Fruit fly (Drosophila melanogaster) whole organism, embryonic: ENCODE results near the gene Dpy-30L1.

ENCODE experiments used
- ATbp ChIP-seq: fragments of 200-800 bp; sonication (Bioruptor generic); optimal IDR thresholded peaks from 2 replicates; lab custom pipeline; 2017; ENCODE audit warnings: missing biosample characterization, mild to moderate bottlenecking, missing genetic modification characterization, missing genetic modification reagents
- Atf-2 ChIP-seq: fragments of 200-800 bp; sonication (Bioruptor generic); optimal IDR thresholded peaks from 2 replicates; lab custom pipeline; 2016; ENCODE audit warnings: missing biosample characterization, missing genetic modification characterization
- B-H1 ChIP-seq: fragments of 200-800 bp; sonication (Bioruptor generic); IDR thresholded peaks from 3 replicates; pipeline ENCODE4 v1.3.6; 2022; ENCODE audit warnings: missing biosample characterization, missing genetic modification characterization
- B-H2 ChIP-seq: fragments of 200-800 bp; sonication (Bioruptor generic); optimal IDR thresholded peaks from 2 replicates; lab custom pipeline; 2018; ENCODE audit warnings: missing biosample characterization, mild to moderate bottlenecking, missing genetic modification characterization
- CG10274 ChIP-seq: fragments of 200-800 bp; sonication (Bioruptor generic); optimal IDR thresholded peaks from 3 replicates; lab custom pipeline; 2017; ENCODE audit warnings: missing biosample characterization, mild to moderate bottlenecking, missing genetic modification characterization
- CG11398 ChIP-seq: fragments of 200-800 bp; sonication (Bioruptor generic); optimal IDR thresholded peaks from 2 replicates; lab custom pipeline; 2016; ENCODE audit warnings: missing biosample characterization, missing genetic modification characterization
- CG14050 ChIP-seq: fragments of 200-800 bp; sonication (Bioruptor generic); IDR thresholded peaks from 3 replicates; pipeline ENCODE4 v1.3.6; 2022; ENCODE audit warnings: missing biosample characterization, missing genetic modification characterization
- CG2120 ChIP-seq: fragments of 200-800 bp; sonication (Bioruptor generic); optimal IDR thresholded peaks from 3 replicates; lab custom pipeline; 2016; ENCODE audit warnings: missing biosample characterization, missing genetic modification characterization
- CG2202 ChIP-seq: fragments of 200-800 bp; sonication (Bioruptor generic); optimal IDR thresholded peaks from 2 replicates; lab custom pipeline; 2018; ENCODE audit warnings: missing biosample characterization, mild to moderate bottlenecking, missing genetic modification characterization
- CG31224 ChIP-seq: fragments of 200-800 bp; sonication (Bioruptor generic); IDR thresholded peaks from 2 replicates; pipeline ENCODE4 v1.3.6; 2022; ENCODE audit warnings: missing biosample characterization, missing genetic modification characterization
- CG6683 ChIP-seq: fragments of 200-800 bp; sonication (Bioruptor generic); optimal IDR thresholded peaks from 2 replicates; lab custom pipeline; 2017; ENCODE audit warnings: missing biosample characterization, mild to moderate bottlenecking, missing genetic modification characterization, missing genetic modification reagents
- CG6791 ChIP-seq: fragments of 200-800 bp; sonication (Bioruptor generic); IDR thresholded peaks from 3 replicates; pipeline ENCODE4 v1.3.6; 2022; ENCODE audit warnings: missing biosample characterization, missing genetic modification characterization; ENCODE audit not compliant: partially characterized antibody
- CoRest ChIP-seq: fragments of 200-800 bp; sonication (Bioruptor generic); optimal IDR thresholded peaks from 3 replicates; lab custom pipeline; 2018; ENCODE audit warnings: missing biosample characterization, mild to moderate bottlenecking, missing genetic modification characterization, moderate library complexity
- Dip3 ChIP-seq: fragments of 200-800 bp; sonication (Bioruptor generic); optimal IDR thresholded peaks from 3 replicates; lab custom pipeline; 2016; ENCODE audit warnings: missing biosample characterization, missing genetic modification characterization
- Dref ChIP-seq: fragments of 200-800 bp; sonication (Bioruptor generic); IDR thresholded peaks from 2 replicates; pipeline ENCODE4 v1.3.6; 2022; ENCODE audit warnings: missing biosample characterization, missing genetic modification characterization
- HLH54F ChIP-seq: fragments of 200-800 bp; sonication (Bioruptor generic); optimal IDR thresholded peaks from 3 replicates; lab custom pipeline; 2016; ENCODE audit warnings: missing biosample characterization, missing genetic modification characterization
- HLHmδ ChIP-seq: fragments of 200-800 bp; sonication (Bioruptor generic); optimal IDR thresholded peaks from 2 replicates; lab custom pipeline; 2018; ENCODE audit warnings: missing biosample characterization, mild to moderate bottlenecking, missing genetic modification characterization, moderate library complexity
- Hey ChIP-seq: fragments of 200-800 bp; sonication (Bioruptor generic); optimal IDR thresholded peaks from 3 replicates; lab custom pipeline; 2018; ENCODE audit warnings: missing biosample characterization, mild to moderate bottlenecking, missing genetic modification characterization
- HmgZ ChIP-seq: fragments of 200-800 bp; sonication (Bioruptor generic); optimal IDR thresholded peaks from 2 replicates; lab custom pipeline; 2018; ENCODE audit warnings: missing biosample characterization, mild to moderate bottlenecking, missing genetic modification characterization
- Hmx ChIP-seq: fragments of 200-800 bp; sonication (Bioruptor generic); optimal IDR thresholded peaks from 2 replicates; lab custom pipeline; 2016; ENCODE audit warnings: missing biosample characterization, missing genetic modification characterization
- NfI ChIP-seq: fragments of 200-800 bp; sonication (Bioruptor generic); optimal IDR thresholded peaks from 3 replicates; lab custom pipeline; 2018; ENCODE audit warnings: missing biosample characterization, mild to moderate bottlenecking, missing genetic modification characterization, moderate library complexity
- Oaz ChIP-seq: fragments of 200-800 bp; sonication (Bioruptor generic); IDR thresholded peaks from 2 replicates; pipeline ENCODE4 v1.3.6; 2022; ENCODE audit warnings: missing biosample characterization, missing genetic modification characterization
- Sry-β ChIP-seq: fragments of 200-800 bp; sonication (Bioruptor generic); optimal IDR thresholded peaks from 2 replicates; lab custom pipeline; 2018; ENCODE audit warnings: missing biosample characterization, mild to moderate bottlenecking, missing genetic modification characterization, moderate library complexity
- Tbp ChIP-seq: fragments of >200 bp; optimal IDR thresholded peaks from 2 replicates; lab custom pipeline; 2018; ENCODE audit warnings: missing biosample characterization, missing genetic modification characterization
- ase ChIP-seq: fragments of 200-800 bp; sonication (Bioruptor generic); IDR thresholded peaks from 3 replicates; pipeline ENCODE4 v1.3.6; 2022; ENCODE audit warnings: missing biosample characterization, missing genetic modification characterization
- ash1 ChIP-seq: fragments of 200-800 bp; sonication (Bioruptor generic); optimal IDR thresholded peaks from 2 replicates; lab custom pipeline; 2018; ENCODE audit warnings: missing biosample characterization, mild to moderate bottlenecking, missing genetic modification characterization
- cas ChIP-seq: fragments of 200-800 bp; sonication (Bioruptor generic); IDR thresholded peaks from 2 replicates; pipeline ENCODE4 v1.3.6; 2022; ENCODE audit warnings: missing biosample characterization, missing genetic modification characterization
- cg ChIP-seq: fragments of 200-800 bp; sonication (Bioruptor generic); optimal IDR thresholded peaks from 3 replicates; lab custom pipeline; 2019; ENCODE audit warnings: missing biosample characterization, mild to moderate bottlenecking, missing genetic modification characterization, moderate library complexity
- danr ChIP-seq: fragments of 200-800 bp; sonication (Bioruptor generic); IDR thresholded peaks from 2 replicates; pipeline ENCODE4 v1.3.6; 2022; ENCODE audit warnings: missing biosample characterization, missing genetic modification characterization
- dpn ChIP-seq, 2 experiments: fragments of 200-800 bp; sonication (Bioruptor generic); optimal IDR thresholded peaks; 3 replicates each; lab custom pipeline; 2016; ENCODE audit warnings: missing biosample characterization in 2 of 2, missing genetic modification characterization in 2 of 2
- ems ChIP-seq: fragments of 200-800 bp; sonication (Bioruptor generic); optimal IDR thresholded peaks from 3 replicates; lab custom pipeline; 2016; ENCODE audit warnings: missing biosample characterization, missing genetic modification characterization
- fd102C ChIP-seq: fragments of 200-800 bp; sonication (Bioruptor generic); optimal IDR thresholded peaks from 2 replicates; lab custom pipeline; 2018; ENCODE audit warnings: missing biosample characterization, mild to moderate bottlenecking, missing genetic modification characterization, moderate library complexity
- grau ChIP-seq: fragments of 200-800 bp; optimal IDR thresholded peaks from 3 replicates; lab custom pipeline; 2019; ENCODE audit warnings: missing biosample characterization, mild to moderate bottlenecking, missing genetic modification characterization, moderate library complexity
- kah ChIP-seq: fragments of 200-800 bp; sonication (Bioruptor generic); optimal IDR thresholded peaks from 2 replicates; lab custom pipeline; 2018; ENCODE audit warnings: missing biosample characterization, mild to moderate bottlenecking, missing genetic modification characterization
- lov ChIP-seq, 2 experiments: fragments of 200-800 bp in 1 of 2; fragments of >200 bp in 1 of 2; sonication (Bioruptor generic) in 1 of 2; IDR thresholded peaks in 1 of 2; optimal IDR thresholded peaks in 1 of 2; 2 replicates in 1 of 2; 3 replicates in 1 of 2; pipeline versions ENCODE4 v1.3.6 to Lab custom; 2017 to 2022; ENCODE audit warnings: missing biosample characterization in 1 of 2, missing genetic modification characterization in 1 of 2
- phol ChIP-seq: fragments of 200-800 bp; sonication (Bioruptor generic); optimal IDR thresholded peaks from 3 replicates; lab custom pipeline; 2018; ENCODE audit warnings: missing biosample characterization, mild to moderate bottlenecking, missing genetic modification characterization, moderate library complexity
- pum ChIP-seq: fragments of 200-800 bp; sonication (Bioruptor generic); optimal IDR thresholded peaks from 2 replicates; lab custom pipeline; 2016; ENCODE audit warnings: missing biosample characterization, missing genetic modification characterization
- rib ChIP-seq: fragments of 200-800 bp; sonication (Bioruptor generic); IDR thresholded peaks from 2 replicates; pipeline ENCODE4 v1.3.6; 2022; ENCODE audit warnings: missing biosample characterization, missing genetic modification characterization
- scrt ChIP-seq: fragments of 200-800 bp; sonication (Bioruptor generic); optimal IDR thresholded peaks from 2 replicates; lab custom pipeline; 2018; ENCODE audit warnings: missing biosample characterization, mild to moderate bottlenecking, missing genetic modification characterization, moderate library complexity
- sisA ChIP-seq: fragments of 200-800 bp; sonication (Bioruptor generic); IDR thresholded peaks from 2 replicates; pipeline ENCODE4 v1.3.6; 2022; ENCODE audit warnings: missing biosample characterization, missing genetic modification characterization
- ssp ChIP-seq: fragments of 200-800 bp; sonication (Bioruptor generic); IDR thresholded peaks from 2 replicates; pipeline ENCODE4 v1.3.6; 2022; ENCODE audit warnings: missing biosample characterization, missing genetic modification characterization
- tap ChIP-seq: fragments of 200-800 bp; optimal IDR thresholded peaks from 3 replicates; lab custom pipeline; 2019; ENCODE audit warnings: missing biosample characterization, mild to moderate bottlenecking, missing genetic modification characterization, moderate library complexity
- tin ChIP-seq: fragments of 200-800 bp; sonication (Bioruptor generic); optimal IDR thresholded peaks from 3 replicates; lab custom pipeline; 2016; ENCODE audit warnings: missing biosample characterization, missing genetic modification characterization
- unpg ChIP-seq: fragments of 200-800 bp; sonication (Bioruptor generic); optimal IDR thresholded peaks from 3 replicates; lab custom pipeline; 2018; ENCODE audit warnings: missing biosample characterization, mild to moderate bottlenecking, missing genetic modification characterization, moderate library complexity
- zfh1 ChIP-seq: fragments of 200-800 bp; sonication (Bioruptor generic); IDR thresholded peaks from 3 replicates; pipeline ENCODE4 v1.3.6; 2022; ENCODE audit warnings: missing biosample characterization, missing genetic modification characterization

Dpy-30L1 gene

dm6 chr2L:10751879-10752620 is 19.6 kb downstream of the Dpy-30L1 start (continued):
- TF ChIP-seq Tbp (GFP tag; lab: Kevin White, UChicago) = no peak
- TF ChIP-seq Oaz (GFP tag; lab: Robert Waterston, UW) = no peak
- TF ChIP-seq ems = peak; percentile 34
- no peak for TF ChIP-seq CG2120 (GFP tag; lab: Kevin White, UChicago)
- peak; percentile 72 for TF ChIP-seq Sry-β (GFP tag; lab: Kevin White, UChicago)
- peak; percentile 94 for TF ChIP-seq HLHmδ (GFP tag; lab: Kevin White, UChicago)
- TF ChIP-seq CG6791 (GFP tag; lab: Robert Waterston, UW) = no peak
- TF ChIP-seq ATbp (GFP tag; lab: Kevin White, UChicago) = peak; percentile 98
- TF ChIP-seq scrt (GFP tag; lab: Kevin White, UChicago) = peak; percentile 48
- peak; percentile 79 for TF ChIP-seq tin (GFP tag; lab: Kevin White, UChicago)
- TF ChIP-seq ssp (GFP tag; lab: Robert Waterston, UW) = peak; percentile 59; the same call in 1 of the 2 replicates
- TF ChIP-seq kah (GFP tag; lab: Kevin White, UChicago) = peak; percentile 68
- TF ChIP-seq danr (GFP tag; lab: Robert Waterston, UW) = peak; percentile 54
- peak; percentile 75 for TF ChIP-seq phol (tag; lab: Kevin White, UChicago)
- peak; percentile 81 for TF ChIP-seq Hey (tag; lab: Kevin White, UChicago)
- TF ChIP-seq tap = peak; percentile 62
- TF ChIP-seq rib (GFP tag; lab: Robert Waterston, UW) = peak; percentile 37; the same call in 1 of the 2 replicates
- peak; percentile 91 for TF ChIP-seq fd102C (GFP tag; lab: Kevin White, UChicago)
- peak; percentile 77 for TF ChIP-seq CG6683 (GFP tag; lab: Kevin White, UChicago)
- peak; percentile 83 for TF ChIP-seq ase
- TF ChIP-seq HmgZ = peak; percentile 77
- peak; percentile 51 for TF ChIP-seq CG14050 (GFP tag; lab: Robert Waterston, UW)
- no peak for TF ChIP-seq Dref (GFP tag; lab: Robert Waterston, UW)
- no peak for TF ChIP-seq lov (optimal IDR thresholded peaks at IDR 0.05; lab: Kevin White, UChicago)
- peak; percentile 96 for TF ChIP-seq lov (GFP tag; IDR thresholded peaks at IDR 0.05; lab: Robert Waterston, UW)
- TF ChIP-seq CoRest (tag; lab: Kevin White, UChicago) = peak; percentile 89
- TF ChIP-seq cg (GFP tag; lab: Kevin White, UChicago) = peak; percentile 45
- TF ChIP-seq unpg (GFP tag; lab: Kevin White, UChicago) = peak; percentile 84
- TF ChIP-seq pum (GFP tag; lab: Kevin White, UChicago) = peak; percentile 82
- TF ChIP-seq sisA (GFP tag; lab: Robert Waterston, UW) = no peak
- TF ChIP-seq cas = peak; percentile 20; the same call in 1 of the 2 replicates
- no peak for TF ChIP-seq Hmx (GFP tag; lab: Kevin White, UChicago)
- TF ChIP-seq Atf-2 (GFP tag; lab: Kevin White, UChicago) = peak; percentile 87
- TF ChIP-seq NfI (GFP tag; lab: Kevin White, UChicago) = peak; percentile 55
- TF ChIP-seq CG10274 (GFP tag; lab: Kevin White, UChicago) = peak; percentile 69
- TF ChIP-seq CG31224 (GFP tag; lab: Robert Waterston, UW) = no peak
- TF ChIP-seq grau (tag; lab: Kevin White, UChicago) = peak; percentile 64
- TF ChIP-seq Dip3 = no peak
- peak; percentile 3 for TF ChIP-seq B-H2 (GFP tag; lab: Kevin White, UChicago)
- TF ChIP-seq zfh1 (GFP tag; lab: Robert Waterston, UW) = peak; percentile 95
- peak; percentile 49 to 79 for TF ChIP-seq dpn (GFP tag; optimal IDR thresholded peaks at IDR 0.05; lab: Kevin White, UChicago)
- peak; percentile 55; the same call in 2 of the 3 replicates for TF ChIP-seq B-H1 (GFP tag; lab: Robert Waterston, UW)
- no peak for TF ChIP-seq ash1 (GFP tag; lab: Kevin White, UChicago)
- TF ChIP-seq CG2202 (tag; lab: Kevin White, UChicago) = peak; percentile 97
- TF ChIP-seq HLH54F = peak; percentile 58
- peak; percentile 96 for TF ChIP-seq CG11398 (GFP tag; lab: Kevin White, UChicago)
